Fruit fly (Drosophila melanogaster): ENCODE results near the gene CG3402.

The CG3402 gene

dm6 chr3L:604701-605100 lies 48.0 kb downstream of the CG3402 start (continued):
- TF ChIP-seq cas (GFP tag; IDR thresholded peaks at IDR 0.05) = no peak
- TF ChIP-seq kay (GFP tag; optimal IDR thresholded peaks at IDR 0.05) = no peak
- TF ChIP-seq CG34376 (GFP tag; optimal IDR thresholded peaks at IDR 0.05) = no peak
- TF ChIP-seq CHES-1-like (GFP tag; optimal IDR thresholded peaks at IDR 0.05) = no peak
- TF ChIP-seq bcd (GFP tag; optimal IDR thresholded peaks at IDR 0.05) = no peak
- TF ChIP-seq pb (GFP tag; optimal IDR thresholded peaks at IDR 0.05) = no peak
- peak; percentile 65 for TF ChIP-seq pita (GFP tag; optimal IDR thresholded peaks at IDR 0.05)
- peak; percentile 20 for TF ChIP-seq CG13894 (tag; optimal IDR thresholded peaks at IDR 0.05)
- TF ChIP-seq Dbx (GFP tag; IDR thresholded peaks at IDR 0.05) = no peak
- TF ChIP-seq Adf1 (GFP tag; IDR thresholded peaks at IDR 0.05) = no peak
- no peak for TF ChIP-seq Dip3 (GFP tag; optimal IDR thresholded peaks at IDR 0.05)
- no peak for TF ChIP-seq Meics (GFP tag; optimal IDR thresholded peaks at IDR 0.05)
- no peak for TF ChIP-seq usp (GFP tag; optimal IDR thresholded peaks at IDR 0.05)
- TF ChIP-seq Side (GFP tag; optimal IDR thresholded peaks at IDR 0.05) = no peak
- TF ChIP-seq CG6175 (GFP tag; IDR thresholded peaks at IDR 0.05) = no peak
- TF ChIP-seq Ravus (GFP tag; IDR thresholded peaks at IDR 0.05) = no peak
- no peak for TF ChIP-seq CG1832 (GFP tag; optimal IDR thresholded peaks at IDR 0.05)
- TF ChIP-seq ranshi (GFP tag; IDR thresholded peaks at IDR 0.05) = no peak
- no peak for TF ChIP-seq Kr (GFP tag; optimal IDR thresholded peaks at IDR 0.05)
- no peak for TF ChIP-seq CG12219 (GFP tag; optimal IDR thresholded peaks at IDR 0.05)
- TF ChIP-seq yki (optimal IDR thresholded peaks at IDR 0.05) = no peak
- TF ChIP-seq en (GFP tag; optimal IDR thresholded peaks at IDR 0.05) = no peak
- no peak for TF ChIP-seq Ptx1 (GFP tag; IDR thresholded peaks at IDR 0.05)
- TF ChIP-seq CG16815 (GFP tag; optimal IDR thresholded peaks at IDR 0.05) = no peak
- TF ChIP-seq CG17385 (GFP tag; optimal IDR thresholded peaks at IDR 0.05) = no peak
- TF ChIP-seq H15 (GFP tag; IDR thresholded peaks at IDR 0.05) = no peak
- TF ChIP-seq CG7271 (tag; optimal IDR thresholded peaks at IDR 0.05) = no peak
- TF ChIP-seq CG4360 (GFP tag; IDR thresholded peaks at IDR 0.05) = no peak
- no peak for TF ChIP-seq CG30403 (GFP tag; optimal IDR thresholded peaks at IDR 0.05)
- TF ChIP-seq CG10274 (GFP tag; optimal IDR thresholded peaks at IDR 0.05) = no peak
- TF ChIP-seq Atf6 (GFP tag; IDR thresholded peaks at IDR 0.05) = no peak
- TF ChIP-seq trem (tag; optimal IDR thresholded peaks at IDR 0.05) = peak; percentile 39
- TF ChIP-seq Dfd (GFP tag; optimal IDR thresholded peaks at IDR 0.05) = no peak
- TF ChIP-seq Atf3 (GFP tag; optimal IDR thresholded peaks at IDR 0.05) = no peak
- no peak for TF ChIP-seq CG2129 (GFP tag; IDR thresholded peaks at IDR 0.05; ENCODE audit: partially characterized antibody)
- peak; percentile 80 for TF ChIP-seq Dp (GFP tag; optimal IDR thresholded peaks at IDR 0.05)
- TF ChIP-seq CG18619 (GFP tag; optimal IDR thresholded peaks at IDR 0.05) = no peak
- no peak for TF ChIP-seq lov (optimal IDR thresholded peaks at IDR 0.05)
- TF ChIP-seq lov (GFP tag; IDR thresholded peaks at IDR 0.05) = no peak
- no peak for TF ChIP-seq Lhr (GFP tag; optimal IDR thresholded peaks at IDR 0.05)
- no peak for TF ChIP-seq stwl (tag; optimal IDR thresholded peaks at IDR 0.05)
- TF ChIP-seq pum (GFP tag; optimal IDR thresholded peaks at IDR 0.05) = no peak
- no peak for TF ChIP-seq CG10321 (GFP tag; IDR thresholded peaks at IDR 0.05)
- no peak for TF ChIP-seq CG1602 (GFP tag; optimal IDR thresholded peaks at IDR 0.05)
- TF ChIP-seq ham (GFP tag; IDR thresholded peaks at IDR 0.05) = no peak
- TF ChIP-seq Usf (GFP tag; optimal IDR thresholded peaks at IDR 0.05) = no peak
- no peak for TF ChIP-seq C15 (GFP tag; IDR thresholded peaks at IDR 0.05)
- TF ChIP-seq CG7745 (tag; optimal IDR thresholded peaks at IDR 0.05) = no peak
- TF ChIP-seq Fer1 (GFP tag; optimal IDR thresholded peaks at IDR 0.05) = no peak
- peak; percentile 43; the same call in 1 of the 2 replicates for TF ChIP-seq hbn (GFP tag; IDR thresholded peaks at IDR 0.05; ENCODE audit: partially characterized antibody)
- TF ChIP-seq NK7.1 (GFP tag; optimal IDR thresholded peaks at IDR 0.05) = no peak
- TF ChIP-seq CG14050 (GFP tag; IDR thresholded peaks at IDR 0.05) = no peak
- no peak for TF ChIP-seq CG18764 (GFP tag; optimal IDR thresholded peaks at IDR 0.05)
- no peak for TF ChIP-seq Poxn (GFP tag; IDR thresholded peaks at IDR 0.05)

Measured in whole organism, embryonic.